Fruit fly (Drosophila melanogaster) whole organism, pupa: ENCODE measurements around the gene CG7781.

Experiments used
- CG13204 ChIP-seq: fragments of 200-800 bp; sonication (Bioruptor generic); optimal IDR thresholded peaks from 2 replicates; lab custom pipeline; 2018; ENCODE audit warnings: missing biosample characterization, mild to moderate bottlenecking, missing genetic modification characterization, moderate library complexity
- CG14655 ChIP-seq: fragments of 200-800 bp; sonication (Bioruptor generic); optimal IDR thresholded peaks from 3 replicates; lab custom pipeline; 2017; ENCODE audit warnings: mild to moderate bottlenecking, missing biosample characterization, missing genetic modification reagents, missing genetic modification characterization
- CG4496 ChIP-seq: fragments of 200-800 bp; sonication (Bioruptor generic); IDR thresholded peaks from 3 replicates; pipeline ENCODE4 v1.3.6; 2022; ENCODE audit warnings: missing biosample characterization, missing genetic modification characterization
- CG8159 ChIP-seq: fragments of 200-800 bp; sonication (Bioruptor generic); optimal IDR thresholded peaks from 3 replicates; lab custom pipeline; 2018; ENCODE audit warnings: missing biosample characterization, mild to moderate bottlenecking, missing genetic modification characterization, moderate library complexity
- CG8301 ChIP-seq: fragments of 200-800 bp; sonication (Bioruptor generic); optimal IDR thresholded peaks from 2 replicates; lab custom pipeline; 2018; ENCODE audit warnings: missing biosample characterization, mild to moderate bottlenecking, missing genetic modification characterization
- CG9948 ChIP-seq: fragments of 200-800 bp; sonication (Bioruptor generic); optimal IDR thresholded peaks from 2 replicates; lab custom pipeline; 2018; ENCODE audit warnings: missing biosample characterization, mild to moderate bottlenecking, missing genetic modification characterization, moderate library complexity
- D1 ChIP-seq: fragments of 200-800 bp; sonication (Bioruptor generic); optimal IDR thresholded peaks from 2 replicates; lab custom pipeline; 2018; ENCODE audit warnings: missing biosample characterization, mild to moderate bottlenecking, missing genetic modification characterization, moderate library complexity
- EcR ChIP-seq: fragments of 200-800 bp; sonication (Bioruptor generic); optimal IDR thresholded peaks from 3 replicates; lab custom pipeline; 2019; ENCODE audit warnings: missing biosample characterization, missing genetic modification characterization, mild to moderate bottlenecking, moderate library complexity, missing genetic modification reagents
- Pif1A ChIP-seq: fragments of 200-800 bp; sonication (Bioruptor generic); optimal IDR thresholded peaks from 3 replicates; lab custom pipeline; 2016; ENCODE audit warnings: missing biosample characterization, missing genetic modification characterization
- Snoo ChIP-seq: fragments of 200-800 bp; sonication (Bioruptor generic); optimal IDR thresholded peaks from 3 replicates; lab custom pipeline; 2017; ENCODE audit warnings: missing biosample characterization, mild to moderate bottlenecking, missing genetic modification characterization, inconsistent platforms
- gl ChIP-seq: fragments of 200-800 bp; sonication (Bioruptor generic); optimal IDR thresholded peaks from 2 replicates; lab custom pipeline; 2018; ENCODE audit warnings: missing biosample characterization, mild to moderate bottlenecking, missing genetic modification characterization

- TF ChIP-seq CG9948 (tag; lab: Kevin White, UChicago): no peak
- TF ChIP-seq CG14655: no peak
- TF ChIP-seq CG8159 (tag; lab: Kevin White, UChicago): no peak
- no peak for TF ChIP-seq CG13204 (GFP tag; lab: Kevin White, UChicago)
- no peak for TF ChIP-seq Snoo (tag; lab: Kevin White, UChicago)
- no peak for TF ChIP-seq EcR (GFP tag; lab: Kevin White, UChicago)
- no peak for TF ChIP-seq CG8301 (tag; lab: Kevin White, UChicago)
- TF ChIP-seq D1 (tag; lab: Kevin White, UChicago): no peak
- TF ChIP-seq gl (tag; lab: Kevin White, UChicago): no peak
- no peak for TF ChIP-seq Pif1A
- no peak for TF ChIP-seq CG4496 (GFP tag; lab: Robert Waterston, UW)
Measured at dm6 chr2L:8296395-8296794, 28.8 kb downstream of the CG7781 start.
